Worm (Caenorhabditis elegans): Measurements from ENCODE around the gene fbxa-85.

ce11 chrV:17236345-17236744 lies 22.6 kb upstream of the fbxa-85 start, which contains the start of gene T19C9.10:
- TF ChIP-seq nhr-25 (tag; optimal IDR thresholded peaks at IDR 0.05): no peak
- no peak for TF ChIP-seq nhr-11 (tag; optimal IDR thresholded peaks at IDR 0.05)
- TF ChIP-seq nhr-76 (tag; optimal IDR thresholded peaks at IDR 0.05): no peak
- no peak for TF ChIP-seq mdl-1 (tag; optimal IDR thresholded peaks at IDR 0.05)
- no peak for TF ChIP-seq ama-1 (optimal IDR thresholded peaks at IDR 0.05)
- no peak for TF ChIP-seq egl-27 (tag; optimal IDR thresholded peaks at IDR 0.05)
- no peak for TF ChIP-seq sea-2 (GFP tag; optimal IDR thresholded peaks at IDR 0.05)
- no peak for TF ChIP-seq nhr-12 (tag; optimal IDR thresholded peaks at IDR 0.05)
- no peak for TF ChIP-seq ZK546.5 (tag; optimal IDR thresholded peaks at IDR 0.05)
- no peak for TF ChIP-seq skn-1 (tag; optimal IDR thresholded peaks at IDR 0.05)
- TF ChIP-seq tbx-2 (tag; optimal IDR thresholded peaks at IDR 0.05): no peak
